Fruit fly (Drosophila melanogaster): Measurements from ENCODE around the gene Fer2LCH.

The Fer2LCH gene

dm6 chr3R:30385531-30385930 is 2.1 kb upstream of the Fer2LCH start:
- TF ChIP-seq psq (optimal IDR thresholded peaks at IDR 0.05): no peak
- TF ChIP-seq usp (GFP tag; optimal IDR thresholded peaks at IDR 0.05): no peak
- TF ChIP-seq EcR (GFP tag; optimal IDR thresholded peaks at IDR 0.05): no peak

dm6 chr3R:30386759-30387437 is 706 bp upstream of the Fer2LCH start:
- no peak for TF ChIP-seq CG8478 (optimal IDR thresholded peaks at IDR 0.05)
- no peak for TF ChIP-seq usp (GFP tag; optimal IDR thresholded peaks at IDR 0.05)
- no peak for TF ChIP-seq EcR (GFP tag; optimal IDR thresholded peaks at IDR 0.05)
- no peak for TF ChIP-seq Dll (optimal IDR thresholded peaks at IDR 0.05)
- no peak for TF ChIP-seq psq (optimal IDR thresholded peaks at IDR 0.05)
- no peak for TF ChIP-seq pan (optimal IDR thresholded peaks at IDR 0.05)

- no peak for TF ChIP-seq EcR (GFP tag; optimal IDR thresholded peaks at IDR 0.05)
- TF ChIP-seq CG8478 (optimal IDR thresholded peaks at IDR 0.05): no peak
- TF ChIP-seq pan (optimal IDR thresholded peaks at IDR 0.05): no peak
- no peak for TF ChIP-seq usp (GFP tag; optimal IDR thresholded peaks at IDR 0.05)
- TF ChIP-seq psq (optimal IDR thresholded peaks at IDR 0.05): no peak
- no peak for TF ChIP-seq Dll (optimal IDR thresholded peaks at IDR 0.05)
Measured at dm6 chr3R:30388215-30388871, 739 bp downstream of the Fer2LCH start.

DNA sequence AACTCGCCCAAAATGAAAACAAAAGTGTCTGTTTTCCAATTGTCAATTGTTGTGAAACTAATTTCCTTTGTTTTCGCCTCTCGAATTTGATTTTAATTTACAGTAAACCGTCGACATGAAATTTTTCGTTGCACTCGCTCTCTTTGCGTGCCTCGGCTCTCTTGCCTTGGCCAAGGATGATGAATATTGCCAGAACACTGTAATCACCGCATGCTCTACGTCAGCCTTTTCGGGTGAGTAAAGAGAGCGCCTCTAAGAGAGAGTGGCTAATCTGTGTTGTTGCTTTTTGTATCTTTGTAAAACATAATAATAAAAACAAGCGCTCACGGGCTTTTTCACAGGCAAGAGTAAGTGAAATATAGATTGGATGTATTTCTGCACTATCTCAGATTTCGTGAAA is 1.5 kb downstream of the Fer2LCH start:
- TF ChIP-seq EcR (GFP tag; optimal IDR thresholded peaks at IDR 0.05) (no peak), CG8478 (optimal IDR thresholded peaks at IDR 0.05) (no peak), psq (optimal IDR thresholded peaks at IDR 0.05) (no peak), Dll (optimal IDR thresholded peaks at IDR 0.05) (no peak), pan (optimal IDR thresholded peaks at IDR 0.05) (no peak), usp (GFP tag; optimal IDR thresholded peaks at IDR 0.05) (no peak)

DNA sequence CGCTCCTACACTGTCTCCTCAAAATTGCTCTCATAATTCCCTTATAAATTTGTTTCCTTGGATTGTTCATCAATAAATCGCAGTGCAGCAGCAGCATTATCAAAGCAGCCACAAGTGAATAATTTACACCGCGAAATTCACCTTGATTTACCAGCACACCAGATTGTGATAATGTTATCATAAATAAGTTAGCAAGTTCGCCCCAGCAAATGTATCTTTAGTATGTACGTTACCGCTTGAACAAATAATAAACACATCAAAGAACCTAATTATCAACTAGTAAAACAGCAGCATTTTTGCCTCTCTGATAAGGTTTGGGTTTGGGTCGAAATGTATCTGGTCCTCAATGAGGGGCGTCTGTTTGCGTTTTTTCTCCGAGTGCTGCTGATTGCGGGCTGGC is 2.7 kb downstream of the Fer2LCH start:
- TF ChIP-seq psq (optimal IDR thresholded peaks at IDR 0.05): no peak
- TF ChIP-seq pan (optimal IDR thresholded peaks at IDR 0.05): no peak
- TF ChIP-seq usp (GFP tag; optimal IDR thresholded peaks at IDR 0.05): no peak
- no peak for TF ChIP-seq EcR (GFP tag; optimal IDR thresholded peaks at IDR 0.05)
- no peak for TF ChIP-seq Dll (optimal IDR thresholded peaks at IDR 0.05)
- TF ChIP-seq CG8478 (optimal IDR thresholded peaks at IDR 0.05): no peak

- TF ChIP-seq EcR (GFP tag; optimal IDR thresholded peaks at IDR 0.05) (no peak), usp (GFP tag; optimal IDR thresholded peaks at IDR 0.05) (no peak), pan (optimal IDR thresholded peaks at IDR 0.05) (no peak), Dll (optimal IDR thresholded peaks at IDR 0.05) (no peak), psq (optimal IDR thresholded peaks at IDR 0.05) (no peak), CG8478 (optimal IDR thresholded peaks at IDR 0.05) (no peak)
Measured at dm6 chr3R:30391098-30391497, 3.5 kb downstream of the Fer2LCH start.

DNA sequence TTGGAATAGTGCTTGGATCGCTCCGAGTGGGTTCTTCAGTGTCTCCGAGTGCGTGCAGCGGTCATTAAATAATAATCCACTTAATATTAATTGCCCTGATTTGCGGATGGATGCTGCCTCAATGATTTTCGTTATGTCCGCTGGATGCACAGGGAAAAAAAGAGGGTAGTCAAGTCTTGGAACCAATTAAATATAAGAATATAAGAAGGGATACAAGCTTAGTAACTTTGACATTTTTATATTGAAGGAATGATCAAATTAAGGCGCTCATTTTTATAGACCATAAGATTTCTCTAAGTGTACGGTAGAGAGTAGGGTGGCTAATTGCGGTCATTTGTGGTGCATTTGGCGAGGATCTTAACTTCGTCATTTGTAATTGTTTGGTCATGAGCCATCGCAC is 4.3 kb downstream of the Fer2LCH start:
- TF ChIP-seq CG8478 (optimal IDR thresholded peaks at IDR 0.05) (no peak), usp (GFP tag; optimal IDR thresholded peaks at IDR 0.05) (no peak), pan (optimal IDR thresholded peaks at IDR 0.05) (no peak), psq (optimal IDR thresholded peaks at IDR 0.05) (no peak), Dll (optimal IDR thresholded peaks at IDR 0.05) (no peak), EcR (GFP tag; optimal IDR thresholded peaks at IDR 0.05) (no peak)

dm6 chr3R:30393909-30394308 is 6.3 kb downstream of the Fer2LCH start:
- TF ChIP-seq pan (optimal IDR thresholded peaks at IDR 0.05) (no peak), usp (GFP tag; optimal IDR thresholded peaks at IDR 0.05) (no peak), psq (optimal IDR thresholded peaks at IDR 0.05) (no peak), Dll (optimal IDR thresholded peaks at IDR 0.05) (no peak), CG8478 (optimal IDR thresholded peaks at IDR 0.05) (no peak), EcR (GFP tag; optimal IDR thresholded peaks at IDR 0.05) (no peak)

dm6 chr3R:30406482-30406881 is 18.9 kb downstream of the Fer2LCH start:
- TF ChIP-seq psq (optimal IDR thresholded peaks at IDR 0.05) (no peak), EcR (GFP tag; optimal IDR thresholded peaks at IDR 0.05) (no peak), Dll (optimal IDR thresholded peaks at IDR 0.05) (no peak), usp (GFP tag; optimal IDR thresholded peaks at IDR 0.05) (no peak), pan (optimal IDR thresholded peaks at IDR 0.05) (no peak), CG8478 (optimal IDR thresholded peaks at IDR 0.05) (no peak)

DNA sequence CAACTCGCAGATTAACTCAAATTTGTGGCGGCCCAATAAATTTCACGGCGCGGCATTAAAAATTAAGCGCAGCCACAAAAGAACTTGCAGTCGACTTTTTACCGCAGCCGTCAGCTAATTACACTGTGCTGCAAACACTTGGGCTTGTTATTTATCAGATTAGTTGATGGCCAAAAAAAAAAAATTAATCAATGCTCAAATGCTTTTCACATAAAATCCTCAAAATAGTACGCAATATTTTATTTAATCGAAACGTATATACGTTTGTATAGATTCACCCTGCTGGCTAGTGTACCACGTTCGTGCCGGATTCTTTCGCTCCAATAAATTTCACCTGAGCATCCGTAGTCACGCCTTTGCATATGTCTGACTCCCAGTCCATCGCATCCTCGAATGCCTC is 26.2 kb downstream of the Fer2LCH start:
- TF ChIP-seq usp (GFP tag; optimal IDR thresholded peaks at IDR 0.05) (no peak), pan (optimal IDR thresholded peaks at IDR 0.05) (no peak), Dll (optimal IDR thresholded peaks at IDR 0.05) (no peak), EcR (GFP tag; optimal IDR thresholded peaks at IDR 0.05) (no peak), psq (optimal IDR thresholded peaks at IDR 0.05) (no peak), CG8478 (optimal IDR thresholded peaks at IDR 0.05) (no peak)

DNA sequence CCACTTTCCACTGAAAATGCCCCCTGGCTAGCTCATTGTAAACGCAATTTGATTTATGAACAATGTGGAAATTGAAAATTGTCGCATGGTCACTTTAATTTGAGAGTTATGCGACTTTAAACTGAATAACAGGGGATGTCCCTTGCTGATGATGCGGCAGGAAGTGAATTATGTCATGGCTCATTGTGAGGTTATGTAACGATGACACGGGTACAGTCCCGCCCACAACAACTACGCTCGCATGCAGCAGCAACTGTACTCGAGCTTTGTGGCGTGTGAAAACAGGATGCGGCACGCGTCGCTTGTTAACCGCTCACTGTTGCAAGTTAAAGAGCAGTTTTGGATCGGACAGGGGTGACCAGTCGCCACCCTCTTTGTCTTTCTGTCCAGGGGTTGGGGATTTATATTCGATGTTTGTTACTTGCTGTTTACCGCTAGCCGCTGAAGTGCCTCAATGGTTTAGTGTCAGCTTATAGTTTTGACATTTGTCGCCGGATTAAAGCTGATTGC is 29.2 kb downstream of the Fer2LCH start:
- TF ChIP-seq usp (GFP tag; optimal IDR thresholded peaks at IDR 0.05) (no peak), CG8478 (optimal IDR thresholded peaks at IDR 0.05) (no peak), Dll (optimal IDR thresholded peaks at IDR 0.05) (no peak), EcR (GFP tag; optimal IDR thresholded peaks at IDR 0.05) (no peak), psq (optimal IDR thresholded peaks at IDR 0.05) (no peak), pan (optimal IDR thresholded peaks at IDR 0.05) (no peak)

DNA sequence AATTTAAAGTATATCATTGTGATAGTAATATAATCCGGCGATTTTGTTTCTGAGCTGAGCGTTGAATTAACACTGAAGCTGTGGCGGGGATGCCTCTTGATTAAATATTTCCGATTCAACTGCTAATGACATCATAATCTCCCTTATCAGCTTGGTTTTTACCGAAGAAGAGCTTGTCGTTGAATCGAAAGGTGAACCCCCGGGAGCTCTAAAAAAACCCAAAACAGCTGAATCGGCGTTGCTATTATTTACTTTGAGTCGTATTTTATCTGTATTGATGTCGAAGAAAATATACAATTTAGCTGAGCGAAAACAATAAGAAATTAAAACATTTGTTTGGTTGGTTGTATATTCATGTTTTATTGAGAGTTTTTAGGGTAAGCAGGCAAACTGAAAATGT is 31.6 kb downstream of the Fer2LCH start:
- TF ChIP-seq CG8478 (optimal IDR thresholded peaks at IDR 0.05): no peak
- TF ChIP-seq pan (optimal IDR thresholded peaks at IDR 0.05): no peak
- TF ChIP-seq usp (GFP tag; optimal IDR thresholded peaks at IDR 0.05): no peak
- no peak for TF ChIP-seq EcR (GFP tag; optimal IDR thresholded peaks at IDR 0.05)
- TF ChIP-seq psq (optimal IDR thresholded peaks at IDR 0.05): no peak
- no peak for TF ChIP-seq Dll (optimal IDR thresholded peaks at IDR 0.05)

Measured in whole organism.